Fruit fly (Drosophila melanogaster): Measurements from ENCODE around the gene ast.

- TF ChIP-seq OdsH (GFP tag; optimal IDR thresholded peaks at IDR 0.05) (no peak), CG6854 (GFP tag; optimal IDR thresholded peaks at IDR 0.05) (no peak), Hr39 (GFP tag; optimal IDR thresholded peaks at IDR 0.05) (no peak), topi (GFP tag; optimal IDR thresholded peaks at IDR 0.05) (no peak), CG32006 (GFP tag; optimal IDR thresholded peaks at IDR 0.05) (no peak), acj6 (GFP tag; optimal IDR thresholded peaks at IDR 0.05) (no peak), Hr38 (GFP tag; optimal IDR thresholded peaks at IDR 0.05) (no peak), CG3032 (tag; optimal IDR thresholded peaks at IDR 0.05) (no peak), Eip93F (GFP tag; optimal IDR thresholded peaks at IDR 0.05) (no peak), CG8632 (GFP tag; optimal IDR thresholded peaks at IDR 0.05) (no peak), CG11762 (GFP tag; optimal IDR thresholded peaks at IDR 0.05; ENCODE audit: insufficient read depth) (no peak), fkh (GFP tag; optimal IDR thresholded peaks at IDR 0.05) (peak; percentile 88), CG8319 (GFP tag; optimal IDR thresholded peaks at IDR 0.05) (no peak)
Measured at dm6 chr2L:1094724-1095123, 17.0 kb downstream of the ast start.
